Fruit fly (Drosophila melanogaster) whole organism, embryonic: ENCODE results near the gene CG13385.

Experiments
- Abd-B ChIP-seq: fragments of 200-800 bp; sonication (Bioruptor generic); optimal IDR thresholded peaks from 2 replicates; lab custom pipeline; 2018; ENCODE audit warnings: missing biosample characterization, mild to moderate bottlenecking, missing genetic modification characterization, moderate library complexity
- Asciz ChIP-seq: fragments of 200-800 bp; sonication (Bioruptor generic); optimal IDR thresholded peaks from 2 replicates; lab custom pipeline; 2017; ENCODE audit warnings: missing biosample characterization, mild to moderate bottlenecking, missing genetic modification characterization, missing genetic modification reagents
- Bdp1 ChIP-seq: fragments of 200-800 bp; sonication (Bioruptor generic); optimal IDR thresholded peaks from 3 replicates; lab custom pipeline; 2016; ENCODE audit warnings: missing biosample characterization, missing genetic modification characterization
- CG10209 ChIP-seq: fragments of 200-800 bp; sonication (Bioruptor generic); optimal IDR thresholded peaks from 3 replicates; lab custom pipeline; 2017; ENCODE audit warnings: missing biosample characterization, mild to moderate bottlenecking, missing genetic modification characterization, missing genetic modification reagents
- CG11504 ChIP-seq: fragments of 200-800 bp; sonication (Bioruptor generic); optimal IDR thresholded peaks from 3 replicates; lab custom pipeline; 2019; ENCODE audit warnings: missing biosample characterization, mild to moderate bottlenecking, missing genetic modification characterization, moderate library complexity
- CG11723 ChIP-seq: fragments of 200-800 bp; sonication (Bioruptor generic); optimal IDR thresholded peaks from 2 replicates; lab custom pipeline; 2017; ENCODE audit warnings: missing biosample characterization, mild to moderate bottlenecking, missing genetic modification characterization
- CG12391 ChIP-seq: fragments of 200-800 bp; sonication (Bioruptor generic); optimal IDR thresholded peaks from 3 replicates; lab custom pipeline; 2018; ENCODE audit warnings: missing biosample characterization, mild to moderate bottlenecking, missing genetic modification characterization, moderate library complexity
- CG13123 ChIP-seq: fragments of 200-800 bp; sonication (Bioruptor generic); optimal IDR thresholded peaks from 2 replicates; lab custom pipeline; 2016; ENCODE audit warnings: missing biosample characterization, missing genetic modification characterization
- CG15514 ChIP-seq: fragments of 200-800 bp; sonication (Bioruptor generic); optimal IDR thresholded peaks from 3 replicates; lab custom pipeline; 2017; ENCODE audit warnings: missing biosample characterization, missing genetic modification characterization, mild to moderate bottlenecking, moderate library complexity, missing genetic modification reagents
- CG15696 ChIP-seq: fragments of 200-800 bp; sonication (Bioruptor generic); optimal IDR thresholded peaks from 2 replicates; lab custom pipeline; 2019; ENCODE audit warnings: missing biosample characterization, mild to moderate bottlenecking, missing genetic modification characterization, moderate library complexity
- CG3407 ChIP-seq: fragments of 200-800 bp; sonication (Bioruptor generic); optimal IDR thresholded peaks from 2 replicates; lab custom pipeline; 2018; ENCODE audit warnings: missing biosample characterization, mild to moderate bottlenecking, missing genetic modification characterization
- CG4282 ChIP-seq: fragments of 200-800 bp; sonication (Bioruptor generic); optimal IDR thresholded peaks from 2 replicates; lab custom pipeline; 2016; ENCODE audit warnings: missing biosample characterization, missing genetic modification characterization
- CG4820 ChIP-seq: fragments of 200-800 bp; sonication (Bioruptor generic); optimal IDR thresholded peaks from 3 replicates; lab custom pipeline; 2016; ENCODE audit warnings: missing biosample characterization, missing genetic modification characterization
- CG5180 ChIP-seq: fragments of 200-800 bp; sonication (Bioruptor generic); optimal IDR thresholded peaks from 3 replicates; lab custom pipeline; 2017; ENCODE audit warnings: missing biosample characterization, missing genetic modification characterization, mild to moderate bottlenecking, moderate library complexity, missing genetic modification reagents
- CG8281 ChIP-seq: fragments of 200-800 bp; sonication (Bioruptor generic); optimal IDR thresholded peaks from 2 replicates; lab custom pipeline; 2018; ENCODE audit warnings: missing biosample characterization, mild to moderate bottlenecking, missing genetic modification characterization, moderate library complexity
- CG8388 ChIP-seq: fragments of 200-800 bp; sonication (Bioruptor generic); optimal IDR thresholded peaks from 2 replicates; lab custom pipeline; 2019; ENCODE audit warnings: missing biosample characterization, mild to moderate bottlenecking, missing genetic modification characterization, moderate library complexity
- CG9437 ChIP-seq: fragments of 200-800 bp; sonication (Bioruptor generic); optimal IDR thresholded peaks from 2 replicates; lab custom pipeline; 2018; ENCODE audit warnings: missing biosample characterization, mild to moderate bottlenecking, missing genetic modification characterization
- Chrac-16 ChIP-seq: fragments of 200-800 bp; sonication (Bioruptor generic); optimal IDR thresholded peaks from 3 replicates; lab custom pipeline; 2016; ENCODE audit warnings: missing biosample characterization, missing genetic modification characterization
- Fer2 ChIP-seq: fragments of 200-800 bp; sonication (Bioruptor generic); optimal IDR thresholded peaks from 2 replicates; lab custom pipeline; 2018; ENCODE audit warnings: missing biosample characterization, mild to moderate bottlenecking, missing genetic modification characterization, moderate library complexity
- Gsc ChIP-seq: fragments of 200-800 bp; sonication (Bioruptor generic); IDR thresholded peaks from 2 replicates; pipeline ENCODE4 v1.3.6; 2022; ENCODE audit warnings: missing biosample characterization, missing genetic modification characterization
- HLH3B ChIP-seq: fragments of 200-800 bp; sonication (Bioruptor generic); IDR thresholded peaks from 2 replicates; pipeline ENCODE4 v1.3.6; 2022; ENCODE audit warnings: missing biosample characterization, missing genetic modification characterization
- HLHmδ ChIP-seq: fragments of 200-800 bp; sonication (Bioruptor generic); optimal IDR thresholded peaks from 2 replicates; lab custom pipeline; 2018; ENCODE audit warnings: missing biosample characterization, mild to moderate bottlenecking, missing genetic modification characterization, moderate library complexity
- Hr39 ChIP-seq: fragments of >200 bp; optimal IDR thresholded peaks from 2 replicates; lab custom pipeline; 2017
- Jarid2 ChIP-seq: fragments of 200-800 bp; sonication (Bioruptor generic); optimal IDR thresholded peaks from 3 replicates; lab custom pipeline; 2017; ENCODE audit warnings: mild to moderate bottlenecking, missing biosample characterization, missing genetic modification reagents, missing genetic modification characterization
- Med ChIP-seq: fragments of 200-800 bp; sonication (Bioruptor generic); peaks from one replicate; lab custom pipeline; 2016; ENCODE audit warnings: missing biosample characterization, missing genetic modification characterization, mild to moderate bottlenecking, inconsistent platforms, moderate library complexity
- Scr ChIP-seq: fragments of 200-800 bp; sonication (Bioruptor generic); IDR thresholded peaks from 2 replicates; pipeline ENCODE4 v1.3.6; 2022; ENCODE audit warnings: missing biosample characterization, missing genetic modification characterization; ENCODE audit not compliant: partially characterized antibody
- Spps ChIP-seq: fragments of 200-800 bp; sonication (Bioruptor generic); optimal IDR thresholded peaks from 2 replicates; lab custom pipeline; 2018; ENCODE audit warnings: missing biosample characterization, mild to moderate bottlenecking, missing genetic modification characterization
- YL-1 ChIP-seq: fragments of 200-800 bp; sonication (Bioruptor generic); optimal IDR thresholded peaks from 3 replicates; lab custom pipeline; 2017; ENCODE audit warnings: missing biosample characterization, mild to moderate bottlenecking, missing genetic modification characterization
- ara ChIP-seq: fragments of 200-800 bp; sonication (Bioruptor generic); IDR thresholded peaks from 2 replicates; pipeline ENCODE4 v1.3.6; 2022; ENCODE audit warnings: missing biosample characterization, missing genetic modification characterization
- ash1 ChIP-seq: fragments of 200-800 bp; sonication (Bioruptor generic); optimal IDR thresholded peaks from 2 replicates; lab custom pipeline; 2018; ENCODE audit warnings: missing biosample characterization, mild to moderate bottlenecking, missing genetic modification characterization
- cato ChIP-seq: fragments of 200-800 bp; sonication (Bioruptor generic); optimal IDR thresholded peaks from 2 replicates; lab custom pipeline; 2016; ENCODE audit warnings: missing biosample characterization, missing genetic modification characterization, borderline replicate concordance
- dmrt11E ChIP-seq: fragments of 200-800 bp; sonication (Bioruptor generic); optimal IDR thresholded peaks from 3 replicates; lab custom pipeline; 2018; ENCODE audit warnings: missing biosample characterization, mild to moderate bottlenecking, missing genetic modification characterization, moderate library complexity
- dmrt99B ChIP-seq: fragments of 200-800 bp; sonication (Bioruptor generic); optimal IDR thresholded peaks from 2 replicates; lab custom pipeline; 2018; ENCODE audit warnings: missing biosample characterization, mild to moderate bottlenecking, missing genetic modification characterization, moderate library complexity
- fd96Cb ChIP-seq: fragments of 200-800 bp; sonication (Bioruptor generic); optimal IDR thresholded peaks from 2 replicates; lab custom pipeline; 2018; ENCODE audit warnings: missing biosample characterization, mild to moderate bottlenecking, missing genetic modification characterization, moderate library complexity
- fru ChIP-seq: fragments of >200 bp; optimal IDR thresholded peaks from 2 replicates; lab custom pipeline; 2017
- gcm2 ChIP-seq: fragments of 200-800 bp; sonication (Bioruptor generic); optimal IDR thresholded peaks from 2 replicates; lab custom pipeline; 2016; ENCODE audit warnings: missing biosample characterization, missing genetic modification characterization
- grau ChIP-seq: fragments of 200-800 bp; optimal IDR thresholded peaks from 3 replicates; lab custom pipeline; 2019; ENCODE audit warnings: missing biosample characterization, mild to moderate bottlenecking, missing genetic modification characterization, moderate library complexity
- gsb ChIP-seq: fragments of 200-800 bp; sonication (Bioruptor generic); IDR thresholded peaks from 2 replicates; pipeline ENCODE4 v1.3.6; 2022; ENCODE audit warnings: missing biosample characterization, missing genetic modification characterization
- h ChIP-seq: fragments of >200 bp; optimal IDR thresholded peaks from 2 replicates; lab custom pipeline; 2017
- lab ChIP-seq: fragments of 200-800 bp; sonication (Bioruptor generic); optimal IDR thresholded peaks from 3 replicates; lab custom pipeline; 2017; ENCODE audit warnings: missing biosample characterization, missing genetic modification characterization, mild to moderate bottlenecking, moderate library complexity, missing genetic modification reagents
- nmo ChIP-seq: fragments of 200-800 bp; sonication (Bioruptor generic); optimal IDR thresholded peaks from 2 replicates; lab custom pipeline; 2018; ENCODE audit warnings: missing biosample characterization, mild to moderate bottlenecking, missing genetic modification characterization, moderate library complexity
- ro ChIP-seq: fragments of 200-800 bp; sonication (Bioruptor generic); IDR thresholded peaks from 2 replicates; pipeline ENCODE4 v1.3.6; 2022; ENCODE audit warnings: missing biosample characterization, missing genetic modification characterization
- row ChIP-seq: fragments of 200-800 bp; sonication (Bioruptor generic); IDR thresholded peaks from 3 replicates; pipeline ENCODE4 v1.3.6; 2022; ENCODE audit warnings: missing biosample characterization, missing genetic modification characterization
- sc ChIP-seq, 3 experiments: fragments of >200 bp in 2 of 3; fragments of 200-800 bp in 1 of 3; sonication (Bioruptor generic) in 1 of 3; optimal IDR thresholded peaks; 2 replicates in 2 of 3; 3 replicates in 1 of 3; lab custom pipeline; 2017; ENCODE audit warnings: mild to moderate bottlenecking in 1 of 3, missing biosample characterization in 1 of 3, missing genetic modification characterization in 1 of 3, missing genetic modification reagents in 1 of 3
- sens-2 ChIP-seq: fragments of 200-800 bp; sonication (Bioruptor generic); IDR thresholded peaks from 2 replicates; pipeline ENCODE4 v1.3.6; 2022; ENCODE audit warnings: missing biosample characterization, missing genetic modification characterization
- slou ChIP-seq: fragments of 200-800 bp; sonication (Bioruptor generic); optimal IDR thresholded peaks from 3 replicates; lab custom pipeline; 2016; ENCODE audit warnings: missing biosample characterization, missing genetic modification characterization
- tup ChIP-seq: fragments of 200-800 bp; sonication (Bioruptor generic); optimal IDR thresholded peaks from 2 replicates; lab custom pipeline; 2016; ENCODE audit warnings: missing biosample characterization, mild to moderate bottlenecking, missing genetic modification characterization, moderate library complexity
- vnd ChIP-seq: fragments of 200-800 bp; sonication (Bioruptor generic); IDR thresholded peaks from 3 replicates; pipeline ENCODE4 v1.3.6; 2022; ENCODE audit warnings: missing biosample characterization, missing genetic modification characterization; ENCODE audit not compliant: partially characterized antibody
- vvl ChIP-seq: fragments of 200-800 bp; sonication (Bioruptor generic); IDR thresholded peaks from 2 replicates; pipeline ENCODE4 v1.3.6; 2022; ENCODE audit warnings: missing biosample characterization, missing genetic modification characterization
- yki ChIP-seq: fragments of >200 bp; optimal IDR thresholded peaks from 3 replicates; lab custom pipeline; 2018

Gene CG13385

DNA sequence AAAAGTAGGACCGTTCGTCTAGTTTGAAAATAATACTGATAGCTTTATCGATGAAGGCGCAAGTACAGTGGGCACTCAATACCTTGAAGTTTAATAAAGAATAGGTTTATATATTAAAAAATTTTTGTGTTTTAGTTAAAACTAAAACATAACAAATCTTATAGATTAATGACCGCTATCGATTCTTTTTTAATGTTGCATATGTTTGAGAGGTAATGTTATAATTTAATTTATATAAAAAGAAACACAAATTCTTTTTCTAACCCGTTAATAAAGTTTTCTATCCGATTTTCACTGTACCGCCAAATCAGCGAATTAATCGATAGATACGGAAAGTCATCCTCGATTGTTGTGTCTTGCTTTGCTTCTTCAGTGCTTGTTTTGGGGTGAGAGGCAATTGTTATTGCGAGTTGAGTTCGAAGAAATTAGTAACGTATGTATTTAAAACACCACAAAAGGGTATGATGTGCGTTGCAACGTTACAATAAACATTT is 12.3 kb upstream of the CG13385 start, which contains the start of the genes Dad1 and CG13384 (continued):
- peak; percentile 90 for TF ChIP-seq fd96Cb (tag; lab: Kevin White, UChicago)
- no peak for TF ChIP-seq HLHmδ
- peak; percentile 74 for TF ChIP-seq CG11723 (GFP tag; lab: Kevin White, UChicago)
- no peak for TF ChIP-seq sens-2 (GFP tag; lab: Robert Waterston, UW)
- TF ChIP-seq CG10209 (GFP tag; lab: Kevin White, UChicago) = peak; percentile 92
- TF ChIP-seq Fer2 = peak; percentile 94
- peak; percentile 94 for TF ChIP-seq Abd-B (GFP tag; lab: Kevin White, UChicago)
- TF ChIP-seq Spps = peak; percentile 82
- peak; percentile 100 for TF ChIP-seq grau
- peak; percentile 47 for TF ChIP-seq Gsc (GFP tag; lab: Robert Waterston, UW)
- TF ChIP-seq CG12391 (tag; lab: Kevin White, UChicago) = peak; percentile 97
- TF ChIP-seq CG4282 (GFP tag; lab: Kevin White, UChicago) = no peak
- TF ChIP-seq CG15696 (tag; lab: Kevin White, UChicago) = peak; percentile 94
- no peak for TF ChIP-seq h (lab: Kevin White, UChicago)
- TF ChIP-seq CG13123 (GFP tag; lab: Kevin White, UChicago) = peak; percentile 77
- no peak for TF ChIP-seq fru (lab: Kevin White, UChicago)
- peak; percentile 87 for TF ChIP-seq CG9437 (GFP tag; lab: Kevin White, UChicago)
- no peak for TF ChIP-seq vnd
- TF ChIP-seq yki (lab: Kevin White, UChicago) = no peak
- peak; percentile 91 for TF ChIP-seq dmrt11E
- peak; percentile 84 for TF ChIP-seq cato
- TF ChIP-seq CG4820 = peak; percentile 83
- TF ChIP-seq CG11504 (tag; lab: Kevin White, UChicago) = peak; percentile 89
- TF ChIP-seq tup (GFP tag; lab: Kevin White, UChicago) = peak; percentile 45
- TF ChIP-seq Bdp1 (GFP tag; lab: Kevin White, UChicago) = peak; percentile 63
- TF ChIP-seq Med (GFP tag; lab: Kevin White, UChicago) = peak; percentile 78
- no peak for TF ChIP-seq sc (optimal IDR thresholded peaks at IDR 0.05; lab: Kevin White, UChicago)
- TF ChIP-seq sc (GFP tag; optimal IDR thresholded peaks at IDR 0.05; lab: Kevin White, UChicago) = peak; percentile 72
- peak; percentile 54 for TF ChIP-seq YL-1 (GFP tag; lab: Kevin White, UChicago)
- TF ChIP-seq gsb (GFP tag; lab: Robert Waterston, UW) = peak; percentile 78
- TF ChIP-seq nmo = peak; percentile 96
- TF ChIP-seq CG15514 (GFP tag; lab: Kevin White, UChicago) = peak; percentile 89
- TF ChIP-seq HLH3B = peak; percentile 88
- peak; percentile 90 for TF ChIP-seq CG8388 (GFP tag; lab: Kevin White, UChicago)
- TF ChIP-seq ro = peak; percentile 72
- peak; percentile 95 for TF ChIP-seq vvl (GFP tag; lab: Robert Waterston, UW)
- TF ChIP-seq ash1 (GFP tag; lab: Kevin White, UChicago) = no peak
- TF ChIP-seq CG5180 (GFP tag; lab: Kevin White, UChicago) = peak; percentile 69
- peak; percentile 80 for TF ChIP-seq Asciz (GFP tag; lab: Kevin White, UChicago)
- peak; percentile 69 for TF ChIP-seq Jarid2 (GFP tag; lab: Kevin White, UChicago)
- TF ChIP-seq ara = peak; percentile 84
- peak; percentile 88 for TF ChIP-seq slou (GFP tag; lab: Kevin White, UChicago)
- TF ChIP-seq dmrt99B (tag; lab: Kevin White, UChicago) = peak; percentile 94
- peak; percentile 82 for TF ChIP-seq CG8281 (tag; lab: Kevin White, UChicago)
- TF ChIP-seq gcm2 (GFP tag; lab: Kevin White, UChicago) = no peak
- TF ChIP-seq Chrac-16 (GFP tag; lab: Kevin White, UChicago) = peak; percentile 91
- peak; percentile 95 for TF ChIP-seq lab (GFP tag; lab: Kevin White, UChicago)
- TF ChIP-seq Scr = peak; percentile 60
- TF ChIP-seq row (GFP tag; lab: Robert Waterston, UW) = peak; percentile 99
- TF ChIP-seq Hr39 (lab: Kevin White, UChicago) = no peak
- peak; percentile 78 for TF ChIP-seq CG3407 (GFP tag; lab: Kevin White, UChicago)
